Fruit fly (Drosophila melanogaster): ENCODE data around the gene CG4045.

DNA sequence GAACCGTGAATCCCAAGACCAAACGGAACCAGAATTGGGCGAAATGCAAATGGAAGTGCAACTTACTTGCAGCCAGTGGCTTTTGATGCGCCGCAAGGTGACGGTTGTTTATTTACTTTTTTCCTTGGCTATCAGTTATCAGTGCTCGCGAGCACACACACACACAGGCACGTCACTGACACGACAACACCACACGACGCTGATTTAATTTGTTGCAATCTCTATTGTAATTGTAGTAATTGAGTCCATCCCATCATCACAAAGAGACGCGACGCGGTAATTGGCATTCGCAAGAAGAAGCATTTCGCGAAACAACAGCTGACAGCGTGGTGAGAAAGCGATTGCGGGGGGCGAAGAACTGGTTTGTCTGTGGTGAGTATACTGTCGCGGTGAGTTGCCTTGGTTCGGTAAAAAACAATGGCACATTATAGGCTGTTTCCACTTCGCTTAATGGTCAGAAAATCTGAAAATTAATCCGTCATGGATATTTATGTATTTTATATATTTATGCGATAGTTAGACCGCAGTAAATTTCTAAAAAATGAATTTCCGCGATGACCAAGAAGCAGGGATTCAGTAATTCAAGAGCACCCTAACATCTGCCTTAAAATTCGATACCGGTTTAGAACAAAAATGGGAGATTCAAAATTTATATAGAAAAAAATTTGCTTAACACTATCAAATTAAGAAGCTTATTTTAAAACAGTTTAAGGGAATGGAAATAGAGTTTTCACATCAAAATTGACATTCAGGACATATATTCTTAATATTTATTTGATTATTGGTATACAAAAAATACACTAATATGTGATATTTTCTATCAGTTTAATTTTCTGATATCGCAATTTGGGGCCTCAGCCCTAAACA is 33.5 kb downstream of the CG4045 start, which contains the start of the genes Actn and usp:
- peak; percentile 25; the same call in 1 of the 2 replicates for TF ChIP-seq CG32121 (GFP tag; IDR thresholded peaks at IDR 0.05)
- peak; percentile 29; the same call in 1 of the 2 replicates for TF ChIP-seq CG12605 (GFP tag; IDR thresholded peaks at IDR 0.05)

Measured in whole organism, pupa.